Worm (Caenorhabditis elegans) whole organism, L2 larva: ENCODE results near the gene rgs-6.

Experiments used
- ceh-82 ChIP-seq: fragments of 150-350 bp; optimal IDR thresholded peaks from 2 replicates; lab custom pipeline; 2014; ENCODE audit warnings: missing biosample characterization, missing genetic modification characterization
- lin-39 ChIP-seq: fragments of 150-350 bp; optimal IDR thresholded peaks from 2 replicates; lab custom pipeline; 2014; ENCODE audit warnings: missing biosample characterization, missing genetic modification reagents, missing genetic modification characterization
- lsy-2 ChIP-seq, 2 experiments: fragments of 150-350 bp in 1 of 2; sonication (generic microtip) in 1 of 2; optimal IDR thresholded peaks; 2 replicates each; lab custom pipeline; 2014 to 2017; ENCODE audit warnings: missing biosample characterization in 2 of 2, missing genetic modification characterization in 2 of 2
- nhr-12 ChIP-seq: fragments of 150-350 bp; optimal IDR thresholded peaks from 2 replicates; lab custom pipeline; 2014; ENCODE audit warnings: missing biosample characterization, missing genetic modification characterization
- nhr-25 ChIP-seq: fragments of 150-350 bp; sonication (generic microtip); optimal IDR thresholded peaks from 3 replicates; lab custom pipeline; 2014; ENCODE audit warnings: missing biosample characterization, missing genetic modification characterization
- unc-55 ChIP-seq: fragments of 150-350 bp; sonication (generic microtip); optimal IDR thresholded peaks from 3 replicates; lab custom pipeline; 2014; ENCODE audit warnings: missing biosample characterization, missing genetic modification reagents, missing genetic modification characterization

DNA sequence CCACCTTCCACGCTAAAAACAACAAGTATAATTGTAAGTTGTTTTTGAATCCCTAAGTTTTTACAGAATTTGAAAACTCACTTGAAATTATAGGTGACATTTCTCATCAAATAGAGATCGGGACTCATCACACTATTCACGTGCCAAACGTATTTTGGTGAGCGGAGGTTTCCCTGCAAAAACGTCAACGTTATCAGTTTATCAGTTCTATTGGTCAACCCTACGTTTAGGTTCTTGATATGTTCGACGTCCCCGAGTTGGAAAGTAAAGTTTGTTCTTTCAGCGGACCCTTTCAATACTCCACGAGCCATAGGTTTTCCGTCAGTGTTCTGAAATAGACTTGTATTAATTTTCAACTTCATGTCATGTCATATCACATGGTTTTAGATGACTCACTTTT lies 38.2 kb downstream of the rgs-6 start:
- TF ChIP-seq ceh-82 (tag; lab: Kevin White, UChicago) (no peak), nhr-25 (tag; lab: Kevin White, UChicago) (no peak), lsy-2 (tag; optimal IDR thresholded peaks at IDR 0.05; lab: Kevin White, UChicago) (no peak), lin-39 (no peak), unc-55 (GFP tag; lab: Kevin White, UChicago) (no peak), nhr-12 (tag; lab: Kevin White, UChicago) (no peak)
